Worm (Caenorhabditis elegans) whole organism, early embryonic: ENCODE results near the gene Y54G2A.15.

ENCODE experiments used
- B0310.2 ChIP-seq: sonication (generic microtip); optimal IDR thresholded peaks from 2 replicates; lab custom pipeline; 2016; ENCODE audit warnings: mild to moderate bottlenecking, missing genetic modification characterization, missing compliant biosample characterization
- F13C5.2 ChIP-seq: sonication (generic microtip); optimal IDR thresholded peaks from 2 replicates; lab custom pipeline; 2017; ENCODE audit warnings: mild to moderate bottlenecking, missing genetic modification characterization, inconsistent platforms, missing compliant biosample characterization
- aly-1 ChIP-seq: sonication (generic microtip); optimal IDR thresholded peaks from 2 replicates; lab custom pipeline; 2016; ENCODE audit warnings: missing genetic modification characterization, missing compliant biosample characterization
- ama-1 ChIP-seq: fragments of 150-350 bp; optimal IDR thresholded peaks from 2 replicates; lab custom pipeline; 2014
- ceh-13 ChIP-seq: fragments of 200-800 bp; sonication (Bioruptor generic); optimal IDR thresholded peaks from 2 replicates; lab custom pipeline; 2018; ENCODE audit warnings: mild to moderate bottlenecking, missing genetic modification characterization, missing compliant biosample characterization
- ceh-36 ChIP-seq: sonication (generic microtip); optimal IDR thresholded peaks from 2 replicates; lab custom pipeline; 2016; ENCODE audit warnings: missing genetic modification characterization, inconsistent platforms, missing compliant biosample characterization
- ets-7 ChIP-seq: sonication (generic microtip); optimal IDR thresholded peaks from 2 replicates; lab custom pipeline; 2016; ENCODE audit warnings: missing genotype, missing genetic modification characterization, missing compliant biosample characterization
- flt-1 ChIP-seq: fragments of 200-800 bp; sonication (Bioruptor generic); IDR thresholded peaks from 2 replicates; pipeline ENCODE4 v1.3.6; 2022; ENCODE audit warnings: missing genetic modification characterization, missing compliant biosample characterization
- hmbx-1 ChIP-seq: sonication (generic microtip); optimal IDR thresholded peaks from 2 replicates; lab custom pipeline; 2016; ENCODE audit warnings: mild to moderate bottlenecking, missing genetic modification characterization, missing compliant biosample characterization
- hmg-4 ChIP-seq: fragments of 200-800 bp; sonication (Bioruptor generic); optimal IDR thresholded peaks from 2 replicates; lab custom pipeline; 2018; ENCODE audit warnings: mild to moderate bottlenecking, missing genetic modification characterization, missing compliant biosample characterization
- hnd-1 ChIP-seq: sonication (generic microtip); optimal IDR thresholded peaks from 2 replicates; lab custom pipeline; 2016; ENCODE audit warnings: missing genetic modification characterization, missing compliant biosample characterization
- pes-1 ChIP-seq: fragments of 200-800 bp; sonication (Bioruptor generic); IDR thresholded peaks from 2 replicates; pipeline ENCODE4 v1.3.6; 2022; ENCODE audit warnings: missing genetic modification reagents, missing genetic modification characterization, missing compliant biosample characterization
- scrt-1 ChIP-seq: fragments of 200-800 bp; sonication (Bioruptor generic); IDR thresholded peaks from 2 replicates; pipeline ENCODE4 v1.3.6; 2022; ENCODE audit warnings: missing genetic modification characterization, missing compliant biosample characterization
- sea-1 ChIP-seq: fragments of 200-800 bp; sonication (Bioruptor generic); conservative IDR thresholded peaks from 2 replicates; pipeline ENCODE4 v1.3.6; 2022; ENCODE audit warnings: missing genetic modification characterization, missing compliant biosample characterization
- tbx-11 ChIP-seq: fragments of 200-800 bp; sonication (Bioruptor generic); IDR thresholded peaks from 2 replicates; pipeline ENCODE4 v1.3.6; 2022; ENCODE audit warnings: missing genetic modification characterization, missing compliant biosample characterization
- tbx-37 ChIP-seq: fragments of 200-800 bp; sonication (Bioruptor generic); conservative IDR thresholded peaks from 2 replicates; pipeline ENCODE4 v1.3.6; 2022; ENCODE audit warnings: missing genetic modification reagents, missing genetic modification characterization, missing compliant biosample characterization
- tra-4 ChIP-seq: sonication (generic microtip); optimal IDR thresholded peaks from 2 replicates; lab custom pipeline; 2017; ENCODE audit warnings: missing genetic modification characterization, missing compliant biosample characterization

The Y54G2A.15 gene

DNA sequence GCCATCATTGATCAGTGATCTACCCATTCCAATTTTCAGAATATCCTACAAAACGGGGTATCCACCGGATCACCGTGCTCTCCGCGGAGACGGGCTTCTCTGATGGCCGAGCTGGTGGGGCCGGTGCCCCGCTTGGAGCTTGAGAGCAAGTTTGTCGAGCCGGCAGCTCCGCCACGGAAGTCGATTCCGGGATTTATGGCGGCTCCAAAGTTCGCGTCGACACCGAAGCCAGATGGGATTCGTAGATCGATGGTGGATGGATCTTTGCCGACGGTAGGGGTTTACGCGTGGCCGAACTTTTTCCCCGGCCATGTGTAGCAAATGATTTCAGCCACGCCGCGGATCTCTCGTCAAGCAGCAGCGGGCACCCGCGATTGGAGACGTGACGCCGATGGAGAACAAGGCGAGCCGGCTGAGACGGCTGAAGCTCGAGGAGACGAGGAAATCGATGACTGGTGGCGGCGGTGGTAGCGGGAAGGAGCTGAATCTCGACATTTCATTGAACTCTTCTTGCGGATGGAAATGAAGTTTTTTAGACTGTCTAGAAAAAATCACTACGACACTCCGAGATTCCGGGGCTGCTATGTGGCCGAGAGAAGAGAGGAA lies 44.8 kb upstream of the Y54G2A.15 start:
- TF ChIP-seq hmg-4 (GFP tag; lab: Kevin White, UChicago) (no peak), flt-1 (GFP tag; lab: Robert Waterston, UW) (no peak), ama-1 (lab: Kevin White, UChicago) (no peak), pes-1 (GFP tag; lab: Robert Waterston, UW) (no peak), F13C5.2 (tag; lab: Kevin White, UChicago) (no peak), tbx-11 (GFP tag; lab: Robert Waterston, UW) (no peak), tbx-37 (GFP tag; lab: Robert Waterston, UW) (no peak), B0310.2 (tag; lab: Kevin White, UChicago) (no peak), hnd-1 (tag; lab: Kevin White, UChicago) (no peak), ceh-36 (no peak), tra-4 (no peak), ceh-13 (GFP tag; lab: Kevin White, UChicago) (no peak)

DNA sequence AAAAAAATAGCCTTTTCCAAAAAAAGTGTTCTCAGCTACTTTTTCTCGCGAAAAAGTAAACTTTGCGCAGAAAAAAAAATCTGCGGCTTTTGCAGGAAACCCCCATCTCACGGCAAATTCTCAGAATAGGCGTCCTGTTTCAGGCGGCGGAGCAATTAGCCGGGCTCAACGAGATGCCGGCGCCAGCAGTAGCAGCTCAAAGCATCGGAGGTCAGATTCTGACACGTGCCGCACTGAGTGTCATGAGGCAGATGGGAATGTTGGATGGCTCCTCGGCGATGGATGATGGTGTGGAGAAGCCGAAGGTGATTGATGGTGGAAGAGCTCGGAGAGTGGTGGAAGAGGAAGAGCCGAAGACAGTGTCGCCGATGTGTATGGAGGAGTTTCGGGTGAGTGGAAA lies 43.5 kb upstream of the Y54G2A.15 start:
- TF ChIP-seq tbx-11 (GFP tag; lab: Robert Waterston, UW), result no peak
- no peak for TF ChIP-seq sea-1 (GFP tag; lab: Robert Waterston, UW)

DNA sequence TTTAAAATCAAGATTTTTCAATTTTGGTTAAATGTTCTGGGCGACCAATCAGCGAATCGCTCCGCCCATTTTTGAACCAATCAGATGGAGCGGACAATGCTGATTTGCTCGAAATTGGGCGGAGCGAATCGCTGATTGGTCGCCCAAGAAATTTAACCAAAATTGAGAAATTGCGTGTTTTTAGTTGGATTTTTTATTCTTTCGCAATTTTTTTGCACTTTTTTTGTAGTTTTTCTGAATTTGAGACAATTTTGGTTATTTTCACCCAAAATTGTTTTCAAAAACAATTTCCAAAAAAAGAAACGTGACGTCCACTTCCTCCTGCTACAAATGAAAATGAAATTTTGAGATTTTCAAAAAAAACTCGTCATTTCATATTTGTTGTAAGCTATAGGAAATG lies 42.9 kb upstream of the Y54G2A.15 start, which contains the start of gene dml-1:
Gene dml-1 (plus strand): TSS at position 301 of the 400 bp plus-strand sequence.
- TF ChIP-seq hmbx-1 (tag; lab: Kevin White, UChicago) (no peak), scrt-1 (GFP tag; lab: Robert Waterston, UW) (no peak), hmg-4 (GFP tag; lab: Kevin White, UChicago) (no peak), tra-4 (no peak), ceh-36 (no peak), pes-1 (GFP tag; lab: Robert Waterston, UW) (no peak), ets-7 (tag; lab: Kevin White, UChicago) (no peak), aly-1 (tag; lab: Kevin White, UChicago) (no peak), flt-1 (GFP tag; lab: Robert Waterston, UW) (no peak), F13C5.2 (tag; lab: Kevin White, UChicago) (no peak)

DNA sequence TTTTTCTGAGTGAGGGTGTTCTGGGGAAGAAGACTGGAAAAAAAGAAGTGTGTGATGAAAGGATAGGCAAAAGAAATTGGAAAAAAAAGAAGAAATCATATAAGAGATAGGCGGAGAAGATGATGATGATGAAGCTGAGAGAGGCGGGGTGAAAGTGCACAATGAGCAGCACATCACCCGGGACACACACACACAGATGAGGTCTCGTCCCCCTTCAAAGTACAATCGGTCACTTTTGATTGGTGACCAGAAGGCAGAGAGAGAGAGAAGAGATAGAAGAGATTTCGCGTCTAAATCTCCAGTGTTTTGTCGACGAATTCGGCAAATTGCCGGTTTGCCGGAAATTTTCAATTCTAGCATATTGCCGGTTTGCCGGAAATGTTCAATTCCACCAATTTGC lies 41.5 kb upstream of the Y54G2A.15 start:
- TF ChIP-seq hmbx-1 (tag; lab: Kevin White, UChicago), result no peak
- no peak for TF ChIP-seq tbx-11 (GFP tag; lab: Robert Waterston, UW)
- TF ChIP-seq F13C5.2 (tag; lab: Kevin White, UChicago), result no peak
- no peak for TF ChIP-seq ama-1 (lab: Kevin White, UChicago)
- TF ChIP-seq sea-1 (GFP tag; lab: Robert Waterston, UW), result no peak
- TF ChIP-seq B0310.2 (tag; lab: Kevin White, UChicago), result no peak
- TF ChIP-seq ets-7 (tag; lab: Kevin White, UChicago), result no peak
- TF ChIP-seq ceh-36, result no peak
- no peak for TF ChIP-seq tra-4
- no peak for TF ChIP-seq ceh-13 (GFP tag; lab: Kevin White, UChicago)
- TF ChIP-seq hnd-1 (tag; lab: Kevin White, UChicago), result no peak
- TF ChIP-seq tbx-37 (GFP tag; lab: Robert Waterston, UW), result no peak
- TF ChIP-seq flt-1 (GFP tag; lab: Robert Waterston, UW), result no peak
- no peak for TF ChIP-seq aly-1 (tag; lab: Kevin White, UChicago)
- TF ChIP-seq scrt-1 (GFP tag; lab: Robert Waterston, UW), result no peak
- TF ChIP-seq pes-1 (GFP tag; lab: Robert Waterston, UW), result no peak
- no peak for TF ChIP-seq hmg-4 (GFP tag; lab: Kevin White, UChicago)

DNA sequence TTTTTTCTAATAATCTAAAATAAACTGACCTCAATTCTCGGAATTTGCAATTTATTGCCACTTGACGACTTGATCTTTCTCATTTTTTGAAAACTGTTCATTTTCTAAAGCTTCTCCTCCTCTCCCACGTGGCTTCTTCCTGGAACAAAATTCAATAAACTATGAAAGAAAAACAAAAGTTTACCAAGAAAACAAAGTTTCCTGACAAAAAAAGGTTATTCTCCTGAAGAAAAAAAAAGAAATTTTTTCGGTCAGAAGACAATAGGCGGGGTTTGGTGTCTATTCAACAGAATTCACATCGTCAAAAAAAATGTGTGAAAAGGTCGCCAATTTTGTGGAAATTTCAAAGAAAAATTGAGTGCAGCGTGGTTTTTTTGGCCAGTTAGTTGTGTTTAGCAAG lies 21.0 kb upstream of the Y54G2A.15 start, which contains the start of gene Y54G2A.16:
Gene Y54G2A.16 (minus strand): TSS at position 101 of the 400 bp plus-strand sequence.
- TF ChIP-seq ets-7 (tag; lab: Kevin White, UChicago) (no peak), hnd-1 (tag; lab: Kevin White, UChicago) (no peak), hmbx-1 (tag; lab: Kevin White, UChicago) (no peak), tbx-37 (GFP tag; lab: Robert Waterston, UW) (no peak), scrt-1 (GFP tag; lab: Robert Waterston, UW) (no peak), tra-4 (no peak), flt-1 (GFP tag; lab: Robert Waterston, UW) (no peak), tbx-11 (GFP tag; lab: Robert Waterston, UW) (no peak), ceh-13 (GFP tag; lab: Kevin White, UChicago) (no peak), pes-1 (GFP tag; lab: Robert Waterston, UW) (no peak), ama-1 (lab: Kevin White, UChicago) (no peak), F13C5.2 (tag; lab: Kevin White, UChicago) (no peak), hmg-4 (GFP tag; lab: Kevin White, UChicago) (no peak), B0310.2 (tag; lab: Kevin White, UChicago) (no peak)

DNA sequence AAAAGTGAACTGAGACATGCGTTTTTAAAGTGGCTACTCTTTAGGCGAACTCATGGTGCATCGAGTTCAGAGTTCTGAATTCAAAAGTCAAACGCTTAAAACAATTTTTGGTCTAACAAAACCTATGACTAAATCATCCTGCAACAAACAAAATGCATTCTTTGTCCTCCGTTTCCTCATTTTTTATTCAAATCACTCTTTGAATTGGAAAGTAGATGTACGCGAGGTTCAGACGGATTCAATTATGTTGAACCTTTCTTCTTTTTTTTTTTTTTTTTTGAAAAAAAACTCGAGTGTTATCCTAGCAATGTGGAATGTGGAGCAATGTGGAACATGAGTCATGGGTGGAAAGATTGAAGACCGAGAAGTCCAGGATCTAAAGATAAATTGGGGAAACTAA lies 15.0 kb upstream of the Y54G2A.15 start:
- TF ChIP-seq ceh-13 (GFP tag; lab: Kevin White, UChicago) (no peak), tra-4 (no peak), B0310.2 (tag; lab: Kevin White, UChicago) (no peak), hnd-1 (tag; lab: Kevin White, UChicago) (no peak), tbx-37 (GFP tag; lab: Robert Waterston, UW) (no peak), hmbx-1 (tag; lab: Kevin White, UChicago) (no peak), scrt-1 (GFP tag; lab: Robert Waterston, UW) (no peak), ceh-36 (no peak), pes-1 (GFP tag; lab: Robert Waterston, UW) (no peak), flt-1 (GFP tag; lab: Robert Waterston, UW) (no peak), ets-7 (tag; lab: Kevin White, UChicago) (no peak), hmg-4 (GFP tag; lab: Kevin White, UChicago) (no peak), tbx-11 (GFP tag; lab: Robert Waterston, UW) (no peak)
